Fruit fly (Drosophila melanogaster) whole organism, prepupa: Measurements from ENCODE around the gene CG13721.

ENCODE experiments used
- Blimp-1 ChIP-seq: fragments of 200-800 bp; sonication (Bioruptor generic); optimal IDR thresholded peaks from 3 replicates; lab custom pipeline; 2017; ENCODE audit warnings: missing biosample characterization, missing genetic modification characterization, mild to moderate bottlenecking, moderate library complexity, missing genetic modification reagents
- CG10631 ChIP-seq: fragments of 200-800 bp; sonication (Bioruptor generic); optimal IDR thresholded peaks from 2 replicates; lab custom pipeline; 2016; ENCODE audit warnings: missing biosample characterization, missing genetic modification characterization
- CG10669 ChIP-seq: fragments of 200-800 bp; sonication (Bioruptor generic); optimal IDR thresholded peaks from 3 replicates; lab custom pipeline; 2018; ENCODE audit warnings: missing biosample characterization, mild to moderate bottlenecking, missing genetic modification characterization, moderate library complexity
- CG11294 ChIP-seq: fragments of 200-800 bp; sonication (Bioruptor generic); IDR thresholded peaks from 2 replicates; pipeline ENCODE4 v1.3.6; 2022; ENCODE audit warnings: missing biosample characterization, missing genetic modification characterization
- CG11762 ChIP-seq: fragments of 200-800 bp; sonication (Bioruptor generic); optimal IDR thresholded peaks from 3 replicates; lab custom pipeline; 2016; ENCODE audit warnings: missing biosample characterization, missing genetic modification characterization; ENCODE audit not compliant: insufficient read depth
- CG15336 ChIP-seq: fragments of 200-800 bp; sonication (Bioruptor generic); IDR thresholded peaks from 2 replicates; pipeline ENCODE4 v1.3.6; 2022; ENCODE audit warnings: missing biosample characterization, missing genetic modification characterization
- CG1621 ChIP-seq: fragments of 200-800 bp; sonication (Bioruptor generic); optimal IDR thresholded peaks from 3 replicates; lab custom pipeline; 2018; ENCODE audit warnings: missing biosample characterization, mild to moderate bottlenecking, missing genetic modification characterization
- CG31627 ChIP-seq: fragments of 200-800 bp; sonication (Bioruptor generic); optimal IDR thresholded peaks from 3 replicates; lab custom pipeline; 2016; ENCODE audit warnings: missing biosample characterization, missing genetic modification characterization
- CG32006 ChIP-seq: fragments of 200-800 bp; sonication (Bioruptor generic); optimal IDR thresholded peaks from 3 replicates; lab custom pipeline; 2017; ENCODE audit warnings: missing biosample characterization, mild to moderate bottlenecking, missing genetic modification characterization
- CG34406 ChIP-seq: fragments of 200-800 bp; sonication (Bioruptor generic); optimal IDR thresholded peaks from 3 replicates; lab custom pipeline; 2016; ENCODE audit warnings: missing biosample characterization, missing genetic modification characterization
- CG3919 ChIP-seq: fragments of 200-800 bp; sonication (Bioruptor generic); optimal IDR thresholded peaks from 3 replicates; lab custom pipeline; 2016; ENCODE audit warnings: missing biosample characterization, missing genetic modification characterization
- CG4318 ChIP-seq: fragments of 200-800 bp; sonication (Bioruptor generic); optimal IDR thresholded peaks from 3 replicates; lab custom pipeline; 2017; ENCODE audit warnings: missing biosample characterization, mild to moderate bottlenecking, missing genetic modification characterization
- CG6163 ChIP-seq: fragments of 200-800 bp; sonication (Bioruptor generic); IDR thresholded peaks from 3 replicates; pipeline ENCODE4 v1.3.6; 2022; ENCODE audit warnings: missing biosample characterization, missing genetic modification characterization
- CG6276 ChIP-seq: fragments of 200-800 bp; sonication (Bioruptor generic); optimal IDR thresholded peaks from 2 replicates; lab custom pipeline; 2017; ENCODE audit warnings: missing biosample characterization, mild to moderate bottlenecking, missing genetic modification characterization
- CG6792 ChIP-seq: fragments of 200-800 bp; sonication (Bioruptor generic); optimal IDR thresholded peaks from 3 replicates; lab custom pipeline; 2016; ENCODE audit warnings: missing biosample characterization, missing genetic modification characterization
- CG8119 ChIP-seq: fragments of 200-800 bp; sonication (Bioruptor generic); IDR thresholded peaks from 3 replicates; pipeline ENCODE4 v1.3.6; 2022; ENCODE audit warnings: missing biosample characterization, missing genetic modification characterization
- CG8319 ChIP-seq: fragments of 200-800 bp; sonication (Bioruptor generic); optimal IDR thresholded peaks from 3 replicates; lab custom pipeline; 2016; ENCODE audit warnings: missing biosample characterization, missing genetic modification characterization
- CG8632 ChIP-seq: fragments of 200-800 bp; sonication (Bioruptor generic); optimal IDR thresholded peaks from 3 replicates; lab custom pipeline; 2016; ENCODE audit warnings: missing biosample characterization, missing genetic modification characterization
- CG9139 ChIP-seq: fragments of 200-800 bp; sonication (Bioruptor generic); optimal IDR thresholded peaks from 3 replicates; lab custom pipeline; 2017; ENCODE audit warnings: missing biosample characterization, mild to moderate bottlenecking, missing genetic modification characterization
- Eip75B ChIP-seq: fragments of 200-800 bp; sonication (Bioruptor generic); optimal IDR thresholded peaks from 3 replicates; lab custom pipeline; 2016; ENCODE audit warnings: missing biosample characterization, missing genetic modification characterization
- Eip93F ChIP-seq: fragments of 200-800 bp; sonication (Bioruptor generic); optimal IDR thresholded peaks from 2 replicates; lab custom pipeline; 2016; ENCODE audit warnings: missing biosample characterization, mild to moderate bottlenecking, missing genetic modification characterization
- Ets21C ChIP-seq: fragments of 200-800 bp; sonication (Bioruptor generic); optimal IDR thresholded peaks from 3 replicates; lab custom pipeline; 2016; ENCODE audit warnings: missing biosample characterization, missing genetic modification characterization
- Gug ChIP-seq: fragments of 200-800 bp; sonication (Bioruptor generic); IDR thresholded peaks from 2 replicates; pipeline ENCODE4 v1.3.6; 2022; ENCODE audit warnings: missing biosample characterization, missing genetic modification characterization
- Hr38 ChIP-seq: sonication (Bioruptor generic); optimal IDR thresholded peaks from 2 replicates; lab custom pipeline; 2016; ENCODE audit warnings: missing biosample characterization, missing genetic modification characterization
- Hr39 ChIP-seq: fragments of 200-800 bp; sonication (Bioruptor generic); optimal IDR thresholded peaks from 2 replicates; lab custom pipeline; 2016; ENCODE audit warnings: missing biosample characterization, missing genetic modification characterization
- Hr4 ChIP-seq: fragments of 200-800 bp; sonication (Bioruptor generic); optimal IDR thresholded peaks from 3 replicates; lab custom pipeline; 2016; ENCODE audit warnings: missing biosample characterization, missing genetic modification characterization
- Lpt ChIP-seq: fragments of 200-800 bp; sonication (Bioruptor generic); optimal IDR thresholded peaks from 3 replicates; lab custom pipeline; 2016; ENCODE audit warnings: missing biosample characterization, missing genetic modification characterization
- Met ChIP-seq: fragments of 200-800 bp; sonication (Bioruptor generic); optimal IDR thresholded peaks from 3 replicates; lab custom pipeline; 2016; ENCODE audit warnings: missing biosample characterization, missing genetic modification characterization
- OdsH ChIP-seq: fragments of 200-800 bp; sonication (Bioruptor generic); optimal IDR thresholded peaks from 3 replicates; lab custom pipeline; 2016; ENCODE audit warnings: missing biosample characterization, missing genetic modification characterization
- Smox ChIP-seq: fragments of 200-800 bp; sonication (Bioruptor generic); optimal IDR thresholded peaks from 3 replicates; lab custom pipeline; 2016; ENCODE audit warnings: missing biosample characterization, missing genetic modification characterization
- Sox102F ChIP-seq: fragments of 200-800 bp; sonication (Bioruptor generic); optimal IDR thresholded peaks from 2 replicates; lab custom pipeline; 2016; ENCODE audit warnings: missing biosample characterization, mild to moderate bottlenecking, missing genetic modification characterization
- Sox14 ChIP-seq: fragments of 200-800 bp; sonication (Bioruptor generic); optimal IDR thresholded peaks from 3 replicates; lab custom pipeline; 2016; ENCODE audit warnings: missing biosample characterization, missing genetic modification characterization
- Sox15 ChIP-seq: fragments of 200-800 bp; sonication (Bioruptor generic); optimal IDR thresholded peaks from 3 replicates; lab custom pipeline; 2016; ENCODE audit warnings: missing biosample characterization, missing genetic modification characterization
- achi ChIP-seq: fragments of 200-800 bp; sonication (Bioruptor generic); optimal IDR thresholded peaks from 3 replicates; lab custom pipeline; 2016; ENCODE audit warnings: missing biosample characterization, missing genetic modification characterization
- acj6 ChIP-seq: fragments of 200-800 bp; sonication (Bioruptor generic); optimal IDR thresholded peaks from 3 replicates; lab custom pipeline; 2016; ENCODE audit warnings: missing biosample characterization, missing genetic modification characterization
- dac ChIP-seq: fragments of 200-800 bp; sonication (Bioruptor generic); optimal IDR thresholded peaks from 2 replicates; lab custom pipeline; 2017; ENCODE audit warnings: missing biosample characterization, mild to moderate bottlenecking, missing genetic modification characterization
- dsx ChIP-seq: fragments of 200-800 bp; optimal IDR thresholded peaks from 3 replicates; lab custom pipeline; 2019; ENCODE audit warnings: missing biosample characterization, mild to moderate bottlenecking, missing genetic modification characterization, moderate library complexity; ENCODE audit not compliant: poor library complexity, severe bottlenecking
- eg ChIP-seq: fragments of 200-800 bp; sonication (Bioruptor generic); IDR thresholded peaks from 3 replicates; pipeline ENCODE4 v1.3.6; 2022; ENCODE audit warnings: missing biosample characterization, missing genetic modification characterization
- esn ChIP-seq: fragments of 200-800 bp; sonication (Bioruptor generic); optimal IDR thresholded peaks from 2 replicates; lab custom pipeline; 2016; ENCODE audit warnings: missing biosample characterization, mild to moderate bottlenecking, missing genetic modification characterization, moderate library complexity
- fd85E ChIP-seq: fragments of 200-800 bp; sonication (Bioruptor generic); optimal IDR thresholded peaks from 3 replicates; lab custom pipeline; 2016; ENCODE audit warnings: missing biosample characterization, missing genetic modification characterization
- lz ChIP-seq: fragments of 200-800 bp; sonication (Bioruptor generic); optimal IDR thresholded peaks from 3 replicates; lab custom pipeline; 2016; ENCODE audit warnings: missing biosample characterization, missing genetic modification characterization
- net ChIP-seq: fragments of 200-800 bp; sonication (Bioruptor generic); optimal IDR thresholded peaks from 3 replicates; lab custom pipeline; 2016; ENCODE audit warnings: missing biosample characterization, missing genetic modification characterization
- pdm3 ChIP-seq: fragments of 200-800 bp; sonication (Bioruptor generic); optimal IDR thresholded peaks from 3 replicates; lab custom pipeline; 2016; ENCODE audit warnings: missing biosample characterization, missing genetic modification characterization
- spab ChIP-seq: fragments of 200-800 bp; sonication (Bioruptor generic); optimal IDR thresholded peaks from 2 replicates; lab custom pipeline; 2017; ENCODE audit warnings: missing biosample characterization, mild to moderate bottlenecking, missing genetic modification characterization, missing genetic modification reagents
- svp ChIP-seq: fragments of 200-800 bp; sonication (Bioruptor generic); peaks from one replicate; lab custom pipeline; 2016; ENCODE audit warnings: missing biosample characterization, missing genetic modification characterization
- vri ChIP-seq: fragments of 200-800 bp; sonication (Bioruptor generic); optimal IDR thresholded peaks from 3 replicates; lab custom pipeline; 2016; ENCODE audit warnings: missing biosample characterization, mild to moderate bottlenecking, missing genetic modification characterization

The CG13721 gene

DNA sequence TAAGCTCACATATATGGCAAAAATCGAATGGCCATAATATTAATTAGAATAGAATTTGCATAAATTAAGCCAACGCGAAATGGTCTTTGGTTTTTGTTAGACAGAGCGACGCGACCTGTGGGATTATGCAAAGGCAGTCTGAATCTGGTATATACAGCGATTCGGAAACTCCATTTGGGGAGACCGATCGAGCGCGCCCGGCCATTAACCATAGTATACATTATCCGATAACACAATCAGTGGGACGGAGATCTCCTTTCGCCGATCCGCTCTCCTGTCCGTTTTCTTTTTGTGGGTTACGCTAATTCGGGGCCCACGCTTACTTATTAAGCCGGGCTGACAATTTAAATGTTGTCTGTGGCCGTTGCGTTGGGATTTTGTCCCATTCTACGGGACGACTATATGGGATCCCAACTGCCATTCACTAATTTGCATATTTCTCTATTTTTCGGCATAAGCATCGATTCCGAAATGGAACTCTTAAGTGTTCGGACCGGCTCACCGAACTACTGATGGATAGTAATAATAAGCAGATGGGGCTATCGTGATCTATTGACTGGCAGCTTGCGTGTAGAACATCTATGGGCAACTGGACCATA lies 19.8 kb downstream of the CG13721 start:
- TF ChIP-seq CG34406 (GFP tag; lab: Kevin White, UChicago), result no peak
- TF ChIP-seq Sox102F (GFP tag; lab: Kevin White, UChicago), result no peak
- TF ChIP-seq CG11294 (GFP tag; lab: Robert Waterston, UW), result no peak
- no peak for TF ChIP-seq CG1621 (tag; lab: Kevin White, UChicago)
- TF ChIP-seq CG32006 (GFP tag; lab: Kevin White, UChicago), result no peak
- TF ChIP-seq achi (GFP tag; lab: Kevin White, UChicago), result no peak
- TF ChIP-seq Hr38 (GFP tag; lab: Kevin White, UChicago), result no peak
- TF ChIP-seq spab, result no peak
- no peak for TF ChIP-seq vri (GFP tag; lab: Kevin White, UChicago)
- no peak for TF ChIP-seq CG6163 (GFP tag; lab: Robert Waterston, UW)
- TF ChIP-seq pdm3 (GFP tag; lab: Kevin White, UChicago), result no peak
- TF ChIP-seq CG9139 (GFP tag; lab: Kevin White, UChicago), result no peak
- no peak for TF ChIP-seq Lpt (GFP tag; lab: Kevin White, UChicago)
- TF ChIP-seq Smox (GFP tag; lab: Kevin White, UChicago), result no peak
- TF ChIP-seq CG6276 (GFP tag; lab: Kevin White, UChicago), result no peak

DNA sequence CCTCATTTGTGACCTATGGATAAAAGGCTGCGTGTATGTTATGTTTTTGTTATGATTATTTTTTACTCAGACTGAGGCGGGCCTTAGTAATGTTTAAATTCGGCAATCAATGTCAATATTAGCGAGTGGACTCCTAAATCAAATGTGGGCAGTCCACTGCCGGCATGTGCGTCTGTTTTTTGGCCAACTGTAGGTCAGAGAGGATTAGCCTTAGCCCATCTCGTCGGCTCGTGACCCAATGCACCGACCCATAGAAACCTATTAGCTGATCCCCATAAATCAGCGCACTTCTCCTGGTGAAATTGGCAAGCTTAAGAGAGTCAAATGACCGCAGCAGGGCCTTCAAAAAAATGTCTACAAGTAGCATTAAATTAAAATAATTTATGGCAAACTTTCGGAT lies 21.9 kb downstream of the CG13721 start:
- TF ChIP-seq Sox102F (GFP tag; lab: Kevin White, UChicago) (no peak), CG8119 (GFP tag; lab: Robert Waterston, UW) (0 out of 3 replicates have a peak, but pooled peaks have one; percentile 2), Met (GFP tag; lab: Kevin White, UChicago) (no peak)

DNA sequence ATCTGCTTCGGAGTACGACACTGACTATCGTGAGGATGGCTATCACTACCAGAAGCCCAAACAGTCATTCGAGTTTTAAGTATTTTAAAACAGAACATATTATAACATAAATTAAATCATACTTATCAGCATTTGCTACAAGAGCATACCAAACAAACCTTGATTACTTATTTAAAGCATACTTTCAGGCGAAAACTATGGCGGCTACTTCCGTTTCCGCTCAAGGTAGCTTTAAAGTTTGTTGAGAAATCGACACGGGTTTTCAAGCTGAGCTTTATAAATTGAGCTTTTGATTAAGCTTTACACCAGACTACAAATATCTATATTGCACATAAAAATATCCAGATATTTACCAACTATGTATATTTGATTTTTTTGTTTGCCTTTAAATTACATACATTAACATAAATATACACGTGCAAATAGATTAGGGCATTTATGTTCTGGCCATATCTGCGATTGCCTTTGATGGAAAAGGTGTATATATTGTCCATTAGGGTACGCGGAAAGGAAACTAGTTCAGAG lies 22.6 kb downstream of the CG13721 start:
- peak; percentile 28 for TF ChIP-seq CG6276 (GFP tag; lab: Kevin White, UChicago)
- no peak for TF ChIP-seq Sox14 (GFP tag; lab: Kevin White, UChicago)
- no peak for TF ChIP-seq dsx (GFP tag; lab: Kevin White, UChicago)
- TF ChIP-seq acj6, result peak; percentile 28
- peak; percentile 51 for TF ChIP-seq svp (GFP tag; lab: Kevin White, UChicago)
- TF ChIP-seq CG8632 (GFP tag; lab: Kevin White, UChicago), result peak; percentile 47
- TF ChIP-seq CG6792 (GFP tag; lab: Kevin White, UChicago), result peak; percentile 6
- no peak for TF ChIP-seq fd85E
- peak; percentile 52 for TF ChIP-seq achi (GFP tag; lab: Kevin White, UChicago)
- TF ChIP-seq CG11762, result peak; percentile 26
- peak; percentile 48 for TF ChIP-seq CG10669 (GFP tag; lab: Kevin White, UChicago)
- no peak for TF ChIP-seq CG11294 (GFP tag; lab: Robert Waterston, UW)
- TF ChIP-seq Gug (GFP tag; lab: Robert Waterston, UW), result no peak
- no peak for TF ChIP-seq CG31627 (GFP tag; lab: Kevin White, UChicago)
- no peak for TF ChIP-seq CG4318 (GFP tag; lab: Kevin White, UChicago)
- peak; percentile 37 for TF ChIP-seq Met (GFP tag; lab: Kevin White, UChicago)
- TF ChIP-seq Lpt (GFP tag; lab: Kevin White, UChicago), result no peak
- TF ChIP-seq spab, result peak; percentile 11
- peak; percentile 40 for TF ChIP-seq Eip75B (GFP tag; lab: Kevin White, UChicago)
- TF ChIP-seq Eip93F, result no peak
- TF ChIP-seq CG32006 (GFP tag; lab: Kevin White, UChicago), result peak; percentile 31
- TF ChIP-seq Hr39 (GFP tag; lab: Kevin White, UChicago), result no peak
- TF ChIP-seq net (GFP tag; lab: Kevin White, UChicago), result peak; percentile 71
- peak; percentile 46 for TF ChIP-seq dac (GFP tag; lab: Kevin White, UChicago)
- TF ChIP-seq CG15336 (GFP tag; lab: Robert Waterston, UW), result peak; percentile 48; the same call in 1 of the 2 replicates
- TF ChIP-seq lz (GFP tag; lab: Kevin White, UChicago), result peak; percentile 23
- no peak for TF ChIP-seq Ets21C (GFP tag; lab: Kevin White, UChicago)
- TF ChIP-seq CG3919 (GFP tag; lab: Kevin White, UChicago), result peak; percentile 71
- no peak for TF ChIP-seq CG10631
- peak; percentile 50 for TF ChIP-seq OdsH (GFP tag; lab: Kevin White, UChicago)
- TF ChIP-seq Sox15 (GFP tag; lab: Kevin White, UChicago), result no peak
- peak; percentile 61 for TF ChIP-seq Hr4
- TF ChIP-seq Blimp-1 (GFP tag; lab: Kevin White, UChicago), result no peak
- peak; percentile 33 for TF ChIP-seq CG8319
- TF ChIP-seq esn, result no peak
- TF ChIP-seq eg (GFP tag; lab: Robert Waterston, UW), result peak; percentile 83
